Fruit fly (Drosophila melanogaster): Measurements from ENCODE around the gene exd.

DNA sequence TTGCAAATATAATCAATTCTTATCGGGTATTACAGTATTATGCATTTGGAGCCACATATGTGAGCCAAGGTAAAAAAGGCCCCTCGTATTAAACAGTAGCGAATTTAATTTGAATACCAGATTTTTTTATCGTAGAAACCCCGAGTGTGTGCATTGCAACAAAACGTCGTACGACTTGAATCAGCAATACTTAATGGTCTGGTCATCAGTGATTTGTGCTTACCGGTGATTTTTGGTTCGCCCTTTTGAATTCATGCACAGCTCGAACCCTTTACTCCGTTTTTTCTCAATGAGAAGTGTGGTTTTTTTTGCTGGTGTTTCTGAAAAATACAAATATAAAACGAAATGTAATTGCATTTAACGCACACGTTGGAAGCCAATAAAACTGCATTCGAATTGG lies 2.6 kb upstream of the exd start:
- TF ChIP-seq psq (optimal IDR thresholded peaks at IDR 0.05) (no peak), Sin3A (optimal IDR thresholded peaks at IDR 0.05) (no peak), Myc (optimal IDR thresholded peaks at IDR 0.05) (no peak), h (optimal IDR thresholded peaks at IDR 0.05) (no peak), insv (optimal IDR thresholded peaks at IDR 0.05) (no peak), ttk (optimal IDR thresholded peaks at IDR 0.05) (no peak)
